Worm (Caenorhabditis elegans) whole organism, dauer: ENCODE measurements around the gene F57A8.6.

Experiments used
- unc-62 ChIP-seq: sonication (generic microtip); optimal IDR thresholded peaks from 2 replicates; lab custom pipeline; 2017; ENCODE audit warnings: missing biosample characterization, missing genetic modification reagents, missing genetic modification characterization

Gene F57A8.6

DNA sequence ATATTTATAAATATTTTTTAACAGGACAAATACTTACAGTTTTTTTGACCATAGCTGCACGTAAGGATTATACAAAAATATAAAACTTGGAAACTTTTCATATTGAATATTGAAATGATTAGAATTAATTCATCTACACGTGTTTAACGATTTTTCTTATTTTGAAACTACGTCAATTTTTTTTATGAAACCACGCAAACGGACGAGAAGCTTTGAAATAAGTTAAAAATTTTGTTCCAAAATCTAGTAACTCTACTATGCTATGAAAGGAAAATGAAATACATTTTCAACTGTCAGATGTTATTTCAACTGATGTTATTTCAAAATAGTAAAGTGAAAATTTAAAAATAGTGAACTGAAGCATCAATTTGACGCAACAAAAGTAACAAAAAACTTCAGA lies at the start of gene F57A8.6:
Gene F57A8.6 (minus strand): TSS at position 101 of the 400 bp plus-strand sequence.
- no peak for TF ChIP-seq unc-62 (GFP tag; lab: Kevin White, UChicago)

DNA sequence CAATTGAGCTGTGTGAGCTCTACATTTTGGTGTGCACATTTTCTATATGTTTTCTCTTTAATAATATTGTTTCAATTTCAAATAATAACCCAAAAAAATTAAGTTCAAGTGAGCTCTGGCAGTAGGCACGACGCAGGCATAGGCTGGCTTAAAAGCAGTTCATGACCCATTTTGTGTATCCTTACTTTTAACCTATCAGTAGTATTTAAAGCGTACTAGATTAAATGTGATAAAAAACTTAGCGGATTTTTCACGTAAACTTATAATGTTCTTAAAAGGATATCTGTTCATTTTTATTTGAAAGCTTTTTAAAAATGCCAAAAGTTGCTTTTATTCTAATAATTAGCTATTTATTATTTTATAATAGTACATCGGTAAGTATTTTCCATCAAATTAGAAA lies 49.6 kb upstream of the F57A8.6 start, which contains the start of gene C08B6.6:
Gene C08B6.6 (plus strand): TSS at position 301 of the 400 bp plus-strand sequence.
- TF ChIP-seq unc-62 (GFP tag; lab: Kevin White, UChicago) = no peak

DNA sequence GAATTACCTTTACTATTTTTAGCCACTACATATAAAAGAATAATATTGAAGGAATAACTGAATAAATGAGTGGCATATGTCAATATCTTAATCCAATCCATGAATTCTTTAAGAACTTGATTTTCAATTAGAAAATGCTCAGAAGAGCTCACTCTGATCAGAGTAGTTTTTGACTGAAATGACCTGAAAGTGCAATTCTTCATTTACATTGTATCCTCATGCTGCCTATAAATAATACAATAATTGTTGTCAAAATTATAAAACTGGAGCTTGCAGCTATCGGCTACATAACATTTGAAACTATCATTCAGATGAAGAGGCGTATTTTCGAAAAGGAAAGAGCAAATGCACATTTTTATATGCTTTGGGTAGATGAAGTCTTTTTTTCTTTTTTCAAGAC lies 49.0 kb upstream of the F57A8.6 start, which contains the start of gene srxa-19:
Gene srxa-19 (minus strand): TSS at position 101 of the 400 bp plus-strand sequence.
- TF ChIP-seq unc-62 (GFP tag; lab: Kevin White, UChicago) = no peak

DNA sequence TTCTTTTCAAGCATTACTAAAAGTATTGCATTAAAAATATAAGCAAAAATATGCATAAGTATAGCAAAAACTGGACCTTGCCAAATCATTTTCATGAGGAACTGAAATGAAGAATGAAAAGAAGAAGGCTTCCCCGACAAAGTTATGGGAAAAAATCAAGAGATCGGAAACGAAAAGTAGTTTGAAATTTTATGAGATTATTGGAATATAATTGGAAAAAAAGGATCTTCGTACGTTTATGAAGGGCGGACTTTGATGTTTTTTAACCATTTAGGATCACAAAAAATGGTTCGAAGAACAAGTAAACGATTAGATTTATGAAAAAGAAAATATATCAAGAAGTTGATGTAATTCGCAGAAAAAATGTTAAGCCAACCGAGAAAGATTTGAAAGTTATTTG lies 47.2 kb upstream of the F57A8.6 start, which contains the start of gene srxa-18:
Gene srxa-18 (minus strand): TSS at position 100 of the 400 bp plus-strand sequence.
- TF ChIP-seq unc-62 (GFP tag; lab: Kevin White, UChicago) = no peak

DNA sequence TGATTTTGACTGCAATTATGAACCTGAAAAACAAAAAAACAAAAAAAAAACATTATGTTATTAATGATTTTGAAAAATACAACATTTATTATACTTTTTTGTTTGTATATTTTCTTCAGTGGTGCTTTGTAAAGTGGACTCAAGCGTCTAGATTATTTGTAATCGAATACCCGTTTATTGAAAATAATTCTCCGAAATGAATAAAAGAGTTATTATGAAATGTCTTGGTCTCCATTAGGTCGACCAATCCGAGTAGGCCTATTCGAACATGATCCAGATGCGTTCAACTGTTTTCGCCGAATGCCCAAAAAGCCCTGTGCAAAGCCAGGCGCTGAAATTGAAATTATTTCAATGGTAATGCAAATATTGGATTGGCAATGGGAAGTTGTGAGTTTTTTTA lies 43.8 kb upstream of the F57A8.6 start, which contains the start of gene C08B6.5:
Gene C08B6.5 (plus strand): TSS at position 301 of the 400 bp plus-strand sequence.
- TF ChIP-seq unc-62 (GFP tag; lab: Kevin White, UChicago) = no peak

DNA sequence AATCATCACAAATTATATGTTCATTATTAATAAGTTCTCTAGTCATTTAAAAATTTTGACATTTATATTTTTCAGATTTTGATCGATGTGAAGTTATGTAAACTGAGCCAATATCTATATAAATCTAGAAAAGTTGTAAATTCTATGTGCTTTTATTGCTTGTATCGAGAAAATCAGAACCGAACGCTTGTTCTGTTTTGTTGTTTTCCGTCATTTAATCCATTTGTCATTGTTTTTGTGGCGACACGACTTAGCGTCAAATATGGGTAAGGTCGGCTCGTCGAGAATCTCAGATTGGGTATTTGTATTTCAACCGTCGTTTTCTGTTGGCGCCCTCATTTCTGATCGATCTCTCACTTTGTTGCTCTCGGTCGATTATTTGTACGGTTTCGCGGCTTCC lies 40.6 kb upstream of the F57A8.6 start, which contains the start of gene cht-5:
Gene cht-5 (plus strand): TSS at position 301 of the 400 bp plus-strand sequence.
- TF ChIP-seq unc-62 (GFP tag; lab: Kevin White, UChicago) = no peak

DNA sequence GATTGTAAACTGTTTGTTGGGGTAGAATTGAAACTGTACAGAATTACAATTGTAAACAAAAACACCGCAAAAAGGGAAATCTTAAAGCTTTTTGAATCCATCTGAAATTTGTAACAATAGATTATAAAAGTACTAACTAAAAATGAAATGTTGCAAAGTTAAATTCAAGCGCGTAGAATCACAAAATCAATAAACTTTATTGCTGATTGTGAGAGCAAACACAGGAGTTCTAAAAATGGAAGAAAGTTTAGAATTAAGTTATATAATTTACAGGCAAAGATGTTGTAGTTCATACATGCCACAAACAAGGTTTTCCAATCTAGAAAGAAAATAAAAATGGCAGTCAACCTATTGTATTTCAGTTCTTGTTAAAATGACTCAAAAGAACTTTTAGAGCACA lies 38.5 kb upstream of the F57A8.6 start, which contains the start of gene C08B6.3:
Gene C08B6.3 (minus strand): TSS at position 101 of the 400 bp plus-strand sequence.
- no peak for TF ChIP-seq unc-62 (GFP tag; lab: Kevin White, UChicago)

DNA sequence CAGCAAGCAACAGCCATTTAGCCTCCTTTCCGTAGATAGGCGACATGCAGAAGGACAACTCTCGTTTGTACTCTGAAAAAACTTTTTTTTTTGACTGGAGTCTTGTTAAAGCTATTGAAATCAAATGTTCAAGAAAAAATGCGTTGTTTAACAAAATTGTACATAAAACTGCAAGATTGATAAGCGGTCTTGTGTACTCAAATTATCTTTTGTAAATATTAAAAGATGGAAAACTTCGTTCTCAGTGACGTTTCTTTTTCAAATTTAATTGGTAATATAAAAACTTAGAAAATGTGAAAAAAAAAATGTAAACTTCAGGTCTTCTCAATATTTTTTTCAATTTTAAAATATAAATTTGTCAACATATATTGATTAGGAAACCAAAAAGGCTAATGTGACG lies 37.4 kb upstream of the F57A8.6 start:
- TF ChIP-seq unc-62 (GFP tag; lab: Kevin White, UChicago) = no peak

DNA sequence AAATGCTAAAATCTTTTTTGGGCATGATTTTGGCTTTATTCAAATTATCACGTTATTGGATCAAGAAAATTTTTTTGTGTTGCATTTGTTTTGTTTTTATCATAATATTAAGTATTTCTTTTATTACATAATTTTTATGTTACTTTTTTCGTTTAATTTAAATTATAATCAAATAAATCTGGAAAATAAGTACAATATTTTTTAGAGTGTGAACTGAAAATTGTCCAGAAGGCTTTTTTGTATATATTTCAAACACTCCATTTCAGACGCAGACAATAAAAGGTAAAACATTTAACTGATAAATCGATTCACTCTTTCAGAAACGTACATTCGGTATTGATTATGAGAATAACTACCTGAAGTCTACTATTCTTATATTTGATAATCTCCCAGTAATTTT lies 33.6 kb upstream of the F57A8.6 start, which contains the start of gene C08B6.11:
Gene C08B6.11 (plus strand): TSS at position 301 of the 400 bp plus-strand sequence.
- no peak for TF ChIP-seq unc-62 (GFP tag; lab: Kevin White, UChicago)

DNA sequence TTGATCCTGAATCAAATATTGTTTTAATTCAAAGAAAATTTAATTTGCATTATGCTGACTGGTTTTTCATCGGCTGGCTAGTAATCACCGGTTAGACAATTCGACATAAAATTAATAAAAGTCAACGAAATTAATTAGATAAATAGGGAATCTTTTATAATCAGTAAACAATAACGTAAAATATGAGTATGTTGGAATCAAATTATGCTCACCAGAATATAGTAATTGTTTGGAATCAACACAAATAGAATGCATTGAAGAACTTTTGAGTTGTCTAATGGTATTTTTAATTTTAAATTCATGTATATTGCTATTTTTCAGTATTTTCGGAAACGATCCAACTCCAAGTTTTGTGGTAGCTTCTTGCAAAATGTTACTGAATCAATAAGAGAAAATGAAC lies 31.7 kb upstream of the F57A8.6 start, which contains the start of gene C08B6.2:
Gene C08B6.2 (plus strand): TSS at position 301 of the 400 bp plus-strand sequence.
- no peak for TF ChIP-seq unc-62 (GFP tag; lab: Kevin White, UChicago)

DNA sequence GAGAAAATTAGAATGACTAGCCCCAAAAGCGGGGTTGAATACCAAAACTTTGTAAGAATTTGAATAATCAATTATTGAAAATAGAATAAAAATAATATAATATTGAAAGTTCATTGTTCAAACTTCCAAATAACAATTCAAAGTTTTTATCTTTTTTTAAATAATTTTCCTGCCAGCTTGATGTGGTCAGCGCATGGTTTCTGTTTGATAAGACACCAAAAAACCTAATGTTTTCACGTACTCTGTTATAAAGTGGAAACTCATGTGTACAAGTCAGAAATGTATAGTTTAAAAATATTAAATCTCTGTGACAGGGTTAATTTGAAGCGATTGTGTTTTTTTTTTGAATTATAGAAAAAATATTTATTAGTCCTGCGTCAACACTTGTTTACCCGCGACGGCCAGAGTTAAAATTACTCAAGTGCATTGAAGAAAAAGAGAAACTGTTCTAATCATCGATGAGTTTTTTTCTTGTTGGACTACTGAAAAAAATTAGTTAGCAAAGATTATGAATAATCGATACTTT lies 31.2 kb upstream of the F57A8.6 start, which contains the start of gene ugt-17:
Gene ugt-17 (minus strand): TSS at position 180 of the 526 bp plus-strand sequence.
- TF ChIP-seq unc-62 (GFP tag; lab: Kevin White, UChicago) = no peak

DNA sequence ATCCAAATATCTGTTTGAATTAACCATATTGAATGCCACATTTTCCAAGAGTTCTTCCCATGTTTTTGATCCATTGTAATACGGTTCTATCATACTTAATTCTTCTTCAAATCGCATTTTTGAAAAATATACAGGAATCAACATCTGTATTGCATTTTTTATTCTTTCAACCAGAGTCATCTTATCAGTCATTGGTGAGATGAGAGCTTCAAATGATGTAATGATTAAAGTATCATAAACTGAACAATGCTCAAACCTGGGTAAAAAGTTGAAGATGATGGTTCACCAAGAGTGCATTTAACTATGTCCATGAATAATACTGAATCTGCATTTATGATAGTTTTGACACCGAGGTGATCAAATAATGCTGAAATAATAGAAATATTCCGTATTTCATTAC lies 30.1 kb upstream of the F57A8.6 start:
- TF ChIP-seq unc-62 (GFP tag; lab: Kevin White, UChicago) = no peak

DNA sequence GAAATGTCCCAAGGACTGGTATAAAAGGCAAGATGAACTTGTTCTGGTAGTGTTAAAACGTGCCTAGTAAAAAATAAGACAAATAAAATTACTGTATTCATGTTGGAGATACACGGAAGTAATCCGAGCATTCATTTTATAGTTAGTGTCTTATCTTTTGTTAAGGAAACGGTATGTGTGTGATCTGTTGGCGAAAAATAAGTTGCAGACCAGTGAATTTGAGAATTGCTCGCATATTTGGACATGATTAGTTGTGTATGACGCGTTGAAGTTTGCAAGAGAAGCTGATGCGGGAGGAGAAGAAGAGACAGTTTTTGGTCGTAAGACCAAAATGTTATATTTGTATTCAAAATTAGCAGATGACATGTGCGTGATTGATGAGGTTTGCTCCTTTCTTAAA lies 28.2 kb upstream of the F57A8.6 start, which contains the start of gene C08B6.14:
Gene C08B6.14 (minus strand): TSS at position 101 of the 400 bp plus-strand sequence.
- no peak for TF ChIP-seq unc-62 (GFP tag; lab: Kevin White, UChicago)

DNA sequence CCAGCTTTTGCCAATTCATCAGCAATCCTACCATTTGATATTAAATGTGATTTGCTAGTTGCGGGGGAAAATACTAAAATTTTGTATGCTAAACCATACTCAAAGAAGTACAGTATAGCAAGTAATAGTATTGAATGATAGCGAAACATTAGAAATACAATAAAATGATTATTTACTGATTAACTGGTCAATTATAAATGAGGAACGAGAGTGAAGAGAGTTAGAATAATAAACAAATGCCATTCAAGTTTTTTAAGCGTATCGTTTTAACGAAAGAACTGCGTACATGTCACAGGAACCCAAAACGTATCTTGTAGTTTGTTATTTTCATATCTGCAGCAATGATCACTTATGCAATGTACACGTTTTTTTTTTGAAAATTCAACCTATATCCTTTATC lies 24.7 kb upstream of the F57A8.6 start, which contains the start of gene ugt-47:
Gene ugt-47 (minus strand): TSS at position 169 of the 400 bp plus-strand sequence.
- no peak for TF ChIP-seq unc-62 (GFP tag; lab: Kevin White, UChicago)

DNA sequence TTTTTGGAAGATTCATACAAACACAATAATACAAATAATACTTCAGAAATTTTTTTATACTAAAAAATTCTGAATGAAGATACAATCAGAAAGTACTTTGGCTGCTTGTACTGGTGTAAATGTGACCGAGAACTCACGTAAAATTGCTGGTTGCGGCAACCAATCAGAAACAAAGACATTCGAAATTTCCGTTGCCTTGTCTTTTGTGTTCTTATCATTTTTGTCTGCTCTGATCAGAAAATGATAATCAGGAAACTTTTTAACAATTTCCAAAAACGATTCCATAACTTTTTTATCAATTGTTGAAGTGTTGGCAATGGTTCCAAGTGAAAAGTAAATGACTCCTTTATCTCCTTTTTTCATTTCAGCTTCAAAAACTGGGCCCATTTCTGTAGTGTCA lies 23.2 kb upstream of the F57A8.6 start:
- TF ChIP-seq unc-62 (GFP tag; lab: Kevin White, UChicago) = no peak

DNA sequence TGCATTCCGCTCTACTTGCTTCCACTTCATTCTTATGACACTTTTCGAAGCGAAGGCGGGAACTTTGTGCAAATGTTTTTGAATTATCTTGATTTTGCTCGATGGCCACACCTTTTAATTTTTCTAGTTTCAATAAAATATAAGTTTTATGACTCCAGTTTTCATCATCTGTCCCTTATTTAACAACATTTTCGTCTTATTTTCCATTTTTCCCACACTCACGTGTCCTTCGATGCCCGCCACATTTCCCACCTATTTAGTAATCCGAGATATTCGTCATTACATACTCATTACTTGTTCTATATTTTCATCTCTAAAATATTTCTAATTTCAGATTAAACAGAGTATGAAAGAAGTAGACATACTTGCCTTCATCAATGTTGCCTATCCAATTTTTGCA lies 20.7 kb upstream of the F57A8.6 start, which contains the start of gene srd-49:
Gene srd-49 (plus strand): TSS at position 301 of the 400 bp plus-strand sequence.
- TF ChIP-seq unc-62 (GFP tag; lab: Kevin White, UChicago) = no peak
